Worm (Caenorhabditis elegans): ENCODE measurements around the gene T25G12.13.

The T25G12.13 gene

ce11 chrX:17205853-17206252 is 37.3 kb upstream of the T25G12.13 start:
- TF ChIP-seq hlh-11 (tag; optimal IDR thresholded peaks at IDR 0.05): peak; percentile 29
- TF ChIP-seq vab-7 (GFP tag; IDR thresholded peaks at IDR 0.05): no peak
- TF ChIP-seq pqm-1 (tag; optimal IDR thresholded peaks at IDR 0.05): peak; percentile 60
- no peak for TF ChIP-seq nhr-41 (GFP tag; IDR thresholded peaks at IDR 0.05)
- no peak for TF ChIP-seq daf-19 (GFP tag; conservative IDR thresholded peaks at IDR 0.05)
- TF ChIP-seq dmd-6 (GFP tag; IDR thresholded peaks at IDR 0.05): peak; percentile 51
- peak; percentile 21 for TF ChIP-seq dve-1 (tag; optimal IDR thresholded peaks at IDR 0.05; ENCODE audit: insufficient read depth)
- peak; percentile 26 for TF ChIP-seq nhr-28 (tag; optimal IDR thresholded peaks at IDR 0.05)
- TF ChIP-seq daf-16 (GFP tag; optimal IDR thresholded peaks at IDR 0.05): no peak
- TF ChIP-seq daf-16 (tag; optimal IDR thresholded peaks at IDR 0.05): peak; percentile 95
- TF ChIP-seq hlh-30 (tag; optimal IDR thresholded peaks at IDR 0.05; ENCODE audit: insufficient read depth): no peak

ce11 chrX:17209265-17209664 is 33.9 kb upstream of the T25G12.13 start, which contains the start of gene T08G2.2:
TSS of gene T08G2.2 (minus strand) at chrX:17209365.
- TF ChIP-seq Y105C5A.15 (GFP tag; IDR thresholded peaks at IDR 0.05): no peak
- TF ChIP-seq mxl-2 (GFP tag; conservative IDR thresholded peaks at IDR 0.05): no peak
- no peak for TF ChIP-seq mep-1 (tag; optimal IDR thresholded peaks at IDR 0.05)
- TF ChIP-seq nhr-41 (GFP tag; IDR thresholded peaks at IDR 0.05): no peak
- no peak for TF ChIP-seq nhr-42 (GFP tag; IDR thresholded peaks at IDR 0.05)
- TF ChIP-seq dmd-9 (GFP tag; IDR thresholded peaks at IDR 0.05): no peak
- TF ChIP-seq ama-1 (optimal IDR thresholded peaks at IDR 0.05): no peak
- peak; percentile 83 for TF ChIP-seq aha-1 (tag)
- no peak for TF ChIP-seq unc-130 (GFP tag; optimal IDR thresholded peaks at IDR 0.05)

DNA sequence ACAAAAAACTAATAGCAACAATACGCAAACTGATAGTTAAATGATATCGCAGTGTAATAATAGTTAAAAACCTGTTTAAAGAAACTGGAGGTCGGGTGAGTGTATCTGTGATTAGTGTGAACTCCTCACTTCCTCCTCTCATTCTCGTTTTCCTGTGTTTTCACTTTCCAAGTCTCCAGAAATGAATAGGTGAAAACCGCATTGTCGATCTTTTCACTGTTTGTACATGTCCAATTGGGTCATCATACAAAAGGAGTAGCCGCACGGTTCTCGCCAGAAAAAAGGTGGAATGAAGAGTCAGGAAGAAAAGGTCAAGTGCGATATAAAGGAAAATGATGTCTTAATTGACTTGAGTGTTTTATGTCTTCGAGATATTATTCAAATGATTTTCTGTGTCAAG is 31.6 kb upstream of the T25G12.13 start:
- TF ChIP-seq mep-1 (tag; optimal IDR thresholded peaks at IDR 0.05) (no peak), mdl-1 (tag; optimal IDR thresholded peaks at IDR 0.05) (no peak), tra-1 (GFP tag; IDR thresholded peaks at IDR 0.05) (no peak), zip-2 (tag; optimal IDR thresholded peaks at IDR 0.05) (no peak), php-3 (GFP tag; IDR thresholded peaks at IDR 0.05) (no peak), ceh-62 (tag; optimal IDR thresholded peaks at IDR 0.05) (no peak), madf-9 (GFP tag; conservative IDR thresholded peaks at IDR 0.05) (no peak), madf-5 (GFP tag; IDR thresholded peaks at IDR 0.05) (no peak), dmd-9 (GFP tag; IDR thresholded peaks at IDR 0.05) (no peak), daf-12 (tag; optimal IDR thresholded peaks at IDR 0.05) (no peak), Y48G9A.11 (GFP tag; IDR thresholded peaks at IDR 0.05) (no peak), lsy-2 (tag; optimal IDR thresholded peaks at IDR 0.05) (no peak), F37D6.2 (tag; optimal IDR thresholded peaks at IDR 0.05) (no peak), spr-3 (GFP tag; optimal IDR thresholded peaks at IDR 0.05) (no peak), unc-130 (GFP tag; optimal IDR thresholded peaks at IDR 0.05) (no peak), fkh-10 (GFP tag; optimal IDR thresholded peaks at IDR 0.05) (no peak)

DNA sequence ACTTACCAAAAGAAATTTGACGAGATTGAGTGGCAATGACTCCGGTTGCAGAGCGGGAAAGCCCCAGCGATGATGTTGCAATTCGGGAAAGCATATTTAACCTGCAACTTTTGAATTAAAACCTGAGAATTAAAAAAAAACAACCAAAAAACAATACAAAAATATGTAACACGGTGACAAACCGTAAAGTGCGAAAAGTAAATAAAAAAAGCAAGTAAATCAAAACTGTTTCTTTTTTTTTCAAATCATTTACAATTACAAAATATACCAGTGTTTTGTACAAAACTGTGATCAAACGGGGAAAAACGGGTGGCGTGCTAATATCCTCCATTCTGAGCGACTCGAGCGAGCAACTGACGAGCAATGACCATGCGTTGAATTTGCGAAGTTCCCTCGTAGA is 28.4 kb upstream of the T25G12.13 start, which contains the start of gene acdh-10:
Gene acdh-10 (minus strand): TSS at position 101 of the 400 bp plus-strand sequence.
- TF ChIP-seq Y48G9A.11 (GFP tag; IDR thresholded peaks at IDR 0.05) (no peak), nhr-237 (tag; optimal IDR thresholded peaks at IDR 0.05) (no peak), nhr-28 (tag; optimal IDR thresholded peaks at IDR 0.05) (no peak), daf-16 (GFP tag; optimal IDR thresholded peaks at IDR 0.05) (no peak), daf-16 (tag; optimal IDR thresholded peaks at IDR 0.05) (peak; percentile 3), ama-1 (optimal IDR thresholded peaks at IDR 0.05) (peak; percentile 23), php-3 (GFP tag; IDR thresholded peaks at IDR 0.05) (no peak), saeg-2 (GFP tag; IDR thresholded peaks at IDR 0.05) (no peak), jun-1 (tag; optimal IDR thresholded peaks at IDR 0.05) (no peak), madf-5 (GFP tag; IDR thresholded peaks at IDR 0.05) (no peak), egl-43 (GFP tag; IDR thresholded peaks at IDR 0.05) (no peak)

Measured in whole organism, L4 larva.